Fruit fly (Drosophila melanogaster) whole organism, prepupa: ENCODE results near the gene Dok.

Source experiments
- CG11294 ChIP-seq: fragments of 200-800 bp; sonication (Bioruptor generic); IDR thresholded peaks from 2 replicates; pipeline ENCODE4 v1.3.6; 2022; ENCODE audit warnings: missing biosample characterization, missing genetic modification characterization
- CG1621 ChIP-seq: fragments of 200-800 bp; sonication (Bioruptor generic); optimal IDR thresholded peaks from 3 replicates; lab custom pipeline; 2018; ENCODE audit warnings: missing biosample characterization, mild to moderate bottlenecking, missing genetic modification characterization
- CG3032 ChIP-seq: fragments of 200-800 bp; optimal IDR thresholded peaks from 2 replicates; lab custom pipeline; 2019; ENCODE audit warnings: missing biosample characterization, mild to moderate bottlenecking, missing genetic modification characterization, moderate library complexity
- CG31627 ChIP-seq: fragments of 200-800 bp; sonication (Bioruptor generic); optimal IDR thresholded peaks from 3 replicates; lab custom pipeline; 2016; ENCODE audit warnings: missing biosample characterization, missing genetic modification characterization
- Met ChIP-seq: fragments of 200-800 bp; sonication (Bioruptor generic); optimal IDR thresholded peaks from 3 replicates; lab custom pipeline; 2016; ENCODE audit warnings: missing biosample characterization, missing genetic modification characterization
- OdsH ChIP-seq: fragments of 200-800 bp; sonication (Bioruptor generic); optimal IDR thresholded peaks from 3 replicates; lab custom pipeline; 2016; ENCODE audit warnings: missing biosample characterization, missing genetic modification characterization
- Sox102F ChIP-seq: fragments of 200-800 bp; sonication (Bioruptor generic); optimal IDR thresholded peaks from 2 replicates; lab custom pipeline; 2016; ENCODE audit warnings: missing biosample characterization, mild to moderate bottlenecking, missing genetic modification characterization
- esn ChIP-seq: fragments of 200-800 bp; sonication (Bioruptor generic); optimal IDR thresholded peaks from 2 replicates; lab custom pipeline; 2016; ENCODE audit warnings: missing biosample characterization, mild to moderate bottlenecking, missing genetic modification characterization, moderate library complexity
- fd85E ChIP-seq: fragments of 200-800 bp; sonication (Bioruptor generic); optimal IDR thresholded peaks from 3 replicates; lab custom pipeline; 2016; ENCODE audit warnings: missing biosample characterization, missing genetic modification characterization
- fkh ChIP-seq: fragments of 200-800 bp; sonication (Bioruptor generic); optimal IDR thresholded peaks from 3 replicates; lab custom pipeline; 2017; ENCODE audit warnings: missing biosample characterization, mild to moderate bottlenecking, missing genetic modification characterization, moderate library complexity

Dok gene

dm6 chrX:7377840-7378239 is 53.8 kb downstream of the Dok start, which contains the start of gene CheA7a:
TSS of gene CheA7a (plus strand) at chrX:7378140.
- TF ChIP-seq Met (GFP tag; lab: Kevin White, UChicago) (no peak), CG11294 (GFP tag; lab: Robert Waterston, UW) (no peak), CG3032 (no peak), CG31627 (GFP tag; lab: Kevin White, UChicago) (no peak), Sox102F (GFP tag; lab: Kevin White, UChicago) (no peak), OdsH (GFP tag; lab: Kevin White, UChicago) (no peak), fkh (GFP tag; lab: Kevin White, UChicago) (no peak), esn (GFP tag; lab: Kevin White, UChicago) (no peak), fd85E (GFP tag; lab: Kevin White, UChicago) (no peak), CG1621 (tag; lab: Kevin White, UChicago) (no peak)
- TF ChIP-seq, all 60 proteins: peak for 0
